Fruit fly (Drosophila melanogaster) whole organism, prepupa: ENCODE results near the gene sol.
A peak's percentile ranks its signal among the peaks of the same experiment; 100 is the strongest.

Source experiments
- CG34406 ChIP-seq: fragments of 200-800 bp; sonication (Bioruptor generic); optimal IDR thresholded peaks from 3 replicates; lab custom pipeline; 2016; ENCODE audit warnings: missing biosample characterization, missing genetic modification characterization
- CG4318 ChIP-seq: fragments of 200-800 bp; sonication (Bioruptor generic); optimal IDR thresholded peaks from 3 replicates; lab custom pipeline; 2017; ENCODE audit warnings: missing biosample characterization, mild to moderate bottlenecking, missing genetic modification characterization
- eg ChIP-seq: fragments of 200-800 bp; sonication (Bioruptor generic); IDR thresholded peaks from 3 replicates; pipeline ENCODE4 v1.3.6; 2022; ENCODE audit warnings: missing biosample characterization, missing genetic modification characterization

DNA sequence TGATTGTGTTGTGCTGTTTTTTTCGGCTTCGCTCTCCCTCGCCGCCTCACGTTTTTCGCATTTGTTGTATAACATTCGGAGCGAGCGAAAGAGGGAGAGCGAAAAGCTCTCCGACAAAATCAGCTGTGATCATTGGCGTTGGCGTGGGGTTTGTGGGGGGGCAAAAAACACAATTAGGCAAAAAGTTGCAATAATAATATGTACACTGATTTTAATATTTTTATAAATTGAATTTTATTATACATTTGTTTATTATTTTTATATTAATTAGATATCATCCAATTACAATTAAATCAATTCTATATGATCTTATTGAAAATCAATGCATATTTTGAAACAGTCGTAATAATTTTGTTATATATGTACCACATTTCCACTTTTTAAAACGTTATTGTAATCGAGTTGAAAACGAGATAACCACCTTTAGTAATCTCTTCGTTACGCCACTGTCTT, 25.5 kb downstream of the sol start:
- TF ChIP-seq CG34406 (GFP tag; lab: Kevin White, UChicago) (peak; percentile 63), eg (GFP tag; lab: Robert Waterston, UW) (peak; percentile 65; the same call in 2 of the 3 replicates), CG4318 (GFP tag; lab: Kevin White, UChicago) (peak; percentile 60)
